Worm (Caenorhabditis elegans): ENCODE measurements around the gene ampd-1.

Gene ampd-1

DNA sequence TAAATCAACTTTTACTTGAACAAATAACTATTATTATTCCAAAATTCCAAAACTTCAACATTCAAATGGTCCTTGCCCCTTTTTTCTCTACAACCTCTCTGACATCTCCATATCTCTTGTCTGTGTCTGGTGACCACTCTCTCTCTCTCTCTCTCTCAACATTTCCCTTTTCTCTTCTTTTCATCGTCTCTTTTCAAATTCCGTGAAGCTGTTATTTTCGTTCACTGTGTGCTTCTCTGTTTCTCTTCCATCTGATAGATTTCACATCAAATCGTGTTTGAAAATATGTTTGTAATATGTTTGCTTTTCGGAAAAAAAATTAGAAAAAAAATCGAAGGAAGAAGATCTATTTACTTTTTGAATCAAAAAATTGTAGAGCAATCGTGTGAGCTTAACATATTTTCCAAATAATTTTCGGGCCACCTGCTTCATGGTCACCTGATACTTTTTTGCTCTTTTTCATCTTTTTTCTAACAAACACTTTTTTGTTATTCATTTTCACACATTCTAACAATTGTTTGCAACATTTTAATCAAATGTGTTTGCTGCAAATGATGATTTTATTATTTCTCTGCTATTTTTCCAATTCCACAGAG lies 2.0 kb upstream of the ampd-1 start:
- TF ChIP-seq W03F9.2 (tag; optimal IDR thresholded peaks at IDR 0.05), result no peak

DNA sequence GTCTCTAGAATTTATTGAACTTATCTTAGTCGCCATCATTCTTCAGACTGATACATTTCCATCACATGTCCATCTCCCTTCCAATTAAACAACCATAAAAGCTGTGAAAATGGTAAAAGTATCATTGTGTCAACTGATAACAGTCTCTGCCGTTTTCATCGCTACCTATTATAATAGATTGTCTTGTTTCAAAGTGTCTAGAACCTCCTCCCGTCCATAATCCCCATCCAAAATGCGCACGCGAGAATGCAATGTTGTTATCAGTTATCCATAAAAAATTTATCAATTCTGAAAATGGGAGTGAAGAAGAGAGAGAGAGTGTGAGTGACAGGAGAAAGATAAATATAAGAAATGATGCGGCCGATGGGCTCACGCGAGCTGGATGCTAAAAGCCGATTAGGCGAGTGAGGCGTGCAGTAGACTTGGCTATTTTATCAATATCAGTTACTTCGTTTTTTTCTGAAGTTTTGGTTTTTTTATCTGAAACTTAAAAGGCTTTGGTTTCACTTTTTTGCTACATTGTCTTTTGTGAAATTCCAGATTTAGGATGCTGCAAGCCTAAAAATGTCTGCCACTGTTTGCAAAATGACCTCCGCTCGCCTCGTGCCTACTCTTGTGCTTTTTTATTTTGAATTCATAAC lies 1.1 kb upstream of the ampd-1 start:
- TF ChIP-seq dao-5 (tag; optimal IDR thresholded peaks at IDR 0.05) (no peak), W03F9.2 (tag; optimal IDR thresholded peaks at IDR 0.05) (no peak), him-1 (tag; optimal IDR thresholded peaks at IDR 0.05) (no peak)

DNA sequence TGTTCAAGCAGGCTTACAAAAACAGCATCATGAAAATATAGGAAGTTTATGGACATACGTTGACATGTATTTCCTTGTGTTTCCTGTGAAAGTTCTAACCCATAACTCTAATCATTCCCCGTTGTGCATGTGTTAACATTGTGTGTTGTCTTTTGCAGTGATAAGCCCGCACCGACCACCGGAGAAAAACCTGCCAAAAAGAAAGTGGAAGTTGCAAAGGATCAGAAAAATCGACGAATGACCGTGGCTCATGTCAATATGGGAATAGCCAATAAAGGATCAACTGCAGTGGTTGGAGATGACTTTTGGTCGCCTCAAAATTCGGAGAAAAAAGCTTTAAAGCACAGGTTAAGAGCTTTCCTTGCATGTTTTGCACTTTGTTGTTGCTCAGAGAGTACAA lies 2.2 kb downstream of the ampd-1 start:
- no peak for TF ChIP-seq W03F9.2 (tag; optimal IDR thresholded peaks at IDR 0.05)
- TF ChIP-seq dao-5 (tag; optimal IDR thresholded peaks at IDR 0.05), result no peak
- no peak for TF ChIP-seq him-1 (tag; optimal IDR thresholded peaks at IDR 0.05)

DNA sequence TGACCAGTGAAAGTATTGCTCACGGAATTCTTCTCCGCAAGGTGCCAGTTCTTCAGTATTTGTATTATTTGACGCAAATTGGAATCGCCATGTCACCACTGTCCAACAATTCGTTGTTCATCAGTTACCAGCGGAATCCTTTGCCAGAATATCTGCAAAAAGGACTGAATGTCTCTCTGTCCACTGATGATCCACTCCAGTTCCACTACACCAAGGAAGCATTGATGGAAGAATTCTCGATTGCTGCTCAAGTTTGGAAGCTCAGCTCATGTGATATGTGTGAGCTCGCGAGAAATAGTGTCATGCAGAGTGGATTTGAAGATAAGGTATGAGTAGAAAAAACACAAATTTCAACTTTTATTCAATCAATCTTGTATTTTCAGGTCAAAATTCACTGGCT lies 6.0 kb downstream of the ampd-1 start:
- no peak for TF ChIP-seq W03F9.2 (tag; optimal IDR thresholded peaks at IDR 0.05)
- TF ChIP-seq him-1 (tag; optimal IDR thresholded peaks at IDR 0.05), result no peak
- no peak for TF ChIP-seq dao-5 (tag; optimal IDR thresholded peaks at IDR 0.05)

DNA sequence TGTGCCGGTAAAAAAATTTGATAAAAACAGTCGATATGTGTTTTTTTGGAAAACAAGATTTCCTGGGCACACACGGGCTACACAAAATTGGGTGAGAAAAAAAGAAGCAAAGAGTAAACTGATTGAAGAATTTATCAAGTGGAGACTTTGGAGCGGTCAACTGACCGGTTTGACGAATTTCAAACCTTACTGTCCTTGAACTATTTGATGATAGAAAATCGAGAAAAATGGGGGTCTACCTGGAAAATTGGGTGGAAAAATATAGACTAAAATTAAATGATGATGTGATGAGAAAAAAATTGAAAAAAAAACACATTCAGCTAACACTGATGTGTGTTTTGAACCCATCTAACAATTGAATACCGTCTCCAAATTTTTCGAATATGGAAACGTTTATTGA lies 7.7 kb downstream of the ampd-1 start, which contains the start of gene C34F11.8:
Gene C34F11.8, minus strand, starts transcription at position 135 of the 400 bp plus-strand sequence.
- TF ChIP-seq W03F9.2 (tag; optimal IDR thresholded peaks at IDR 0.05) (no peak), him-1 (tag; optimal IDR thresholded peaks at IDR 0.05) (no peak), dao-5 (tag; optimal IDR thresholded peaks at IDR 0.05) (no peak)

DNA sequence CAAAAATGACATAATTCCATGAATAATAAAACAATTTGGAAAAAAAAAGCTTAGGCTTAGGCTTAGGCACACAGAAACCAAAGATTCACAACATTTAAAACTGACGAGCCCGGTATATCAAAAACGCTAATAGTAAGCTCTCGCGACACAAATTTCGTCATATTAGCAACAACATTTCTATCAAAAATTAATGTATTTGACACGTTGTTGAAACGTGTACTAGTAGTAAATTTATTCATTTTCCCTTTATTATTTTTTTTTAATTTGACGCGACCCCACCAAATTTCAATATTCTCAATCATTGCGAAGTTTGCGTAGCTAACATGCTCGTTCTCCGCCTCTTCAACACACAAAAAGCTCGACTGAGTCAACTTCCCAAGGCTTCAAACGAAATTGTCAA lies 8.8 kb downstream of the ampd-1 start, which contains the start of gene C34F11.2:
Gene C34F11.2, plus strand, starts transcription at position 301 of the 400 bp plus-strand sequence.
- TF ChIP-seq him-1 (tag; optimal IDR thresholded peaks at IDR 0.05), result no peak

DNA sequence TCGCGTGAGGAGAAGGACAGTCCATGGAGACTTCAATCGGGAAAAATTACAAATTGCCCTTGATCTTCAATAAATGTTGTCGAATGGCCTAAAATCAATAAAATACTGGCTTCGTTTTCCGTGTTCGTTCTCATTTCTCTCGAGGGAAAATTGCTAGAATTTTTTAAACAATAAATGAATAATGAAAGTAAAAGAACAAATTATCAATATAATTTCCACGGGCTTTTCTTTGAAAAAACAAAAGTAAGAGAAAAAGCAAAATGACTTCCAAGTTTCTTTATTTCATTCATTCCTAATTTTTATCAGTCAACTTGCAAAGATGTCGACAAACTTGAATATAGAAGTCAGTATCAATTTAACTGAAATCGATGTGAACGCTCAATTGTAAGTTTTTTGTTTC lies 9.6 kb downstream of the ampd-1 start, which contains the start of gene C34F11.1:
Gene C34F11.1, plus strand, starts transcription at position 301 of the 400 bp plus-strand sequence.
- TF ChIP-seq him-1 (tag; optimal IDR thresholded peaks at IDR 0.05) (no peak), W03F9.2 (tag; optimal IDR thresholded peaks at IDR 0.05) (no peak), dao-5 (tag; optimal IDR thresholded peaks at IDR 0.05) (no peak)

DNA sequence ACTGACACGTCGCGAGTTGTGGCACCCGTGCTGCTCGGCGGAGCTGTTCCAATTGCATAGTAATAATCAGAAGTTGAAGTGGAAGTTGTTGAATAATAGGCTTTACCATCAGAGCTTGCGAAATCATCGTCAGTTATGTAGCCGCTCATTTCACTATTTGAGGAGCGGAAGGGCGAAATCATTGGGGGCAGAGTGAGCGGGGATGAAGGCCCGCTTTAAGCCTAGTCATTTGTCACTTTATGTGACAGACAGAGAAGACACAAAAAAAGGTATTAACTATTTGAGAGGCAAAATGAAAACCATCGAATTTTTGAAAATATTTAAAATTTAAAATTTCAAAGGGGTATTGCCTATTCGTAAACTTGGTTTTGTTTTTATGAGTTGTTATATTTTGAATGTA lies 15.2 kb downstream of the ampd-1 start:
- no peak for TF ChIP-seq dao-5 (tag; optimal IDR thresholded peaks at IDR 0.05)
- no peak for TF ChIP-seq W03F9.2 (tag; optimal IDR thresholded peaks at IDR 0.05)
- no peak for TF ChIP-seq him-1 (tag; optimal IDR thresholded peaks at IDR 0.05)

DNA sequence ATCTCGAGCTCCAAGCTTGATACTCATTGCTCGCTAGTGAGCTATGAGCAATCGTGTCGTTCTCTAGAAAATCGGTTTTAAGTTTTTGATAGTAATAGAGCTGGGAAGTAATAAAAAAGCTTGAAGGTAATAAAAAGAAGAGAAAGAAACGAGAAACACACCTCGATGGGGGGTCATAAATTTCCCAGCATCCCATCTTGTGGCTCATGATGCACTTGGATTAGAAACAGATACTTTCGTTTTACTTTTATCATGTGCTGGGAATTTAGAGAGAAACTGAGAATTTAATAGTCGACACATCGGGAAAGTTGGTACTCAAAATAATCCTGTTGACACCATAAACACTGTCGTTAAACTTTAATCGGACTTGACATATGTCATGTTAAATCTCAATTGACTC lies 17.5 kb downstream of the ampd-1 start:
- TF ChIP-seq W03F9.2 (tag; optimal IDR thresholded peaks at IDR 0.05) (no peak), dao-5 (tag; optimal IDR thresholded peaks at IDR 0.05) (no peak), him-1 (tag; optimal IDR thresholded peaks at IDR 0.05) (no peak)

DNA sequence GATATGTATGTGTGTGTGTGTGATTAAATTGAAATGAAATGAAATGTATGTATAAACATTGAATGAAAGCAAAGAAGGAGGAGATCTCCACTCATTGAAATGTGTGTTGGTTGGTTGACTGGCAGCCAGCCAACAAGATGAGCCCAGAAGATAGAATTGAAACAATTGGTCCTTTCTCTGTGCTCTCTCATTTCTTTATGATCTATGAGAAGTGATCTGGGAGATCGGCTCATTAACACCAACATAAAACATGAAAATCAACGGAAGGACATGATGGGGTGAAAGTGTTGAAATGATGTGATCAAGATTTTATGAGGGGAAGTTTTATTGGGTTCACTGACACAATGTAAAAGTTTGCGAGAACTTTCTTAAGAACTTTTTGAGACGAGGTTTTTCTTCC lies 19.7 kb downstream of the ampd-1 start:
- TF ChIP-seq dao-5 (tag; optimal IDR thresholded peaks at IDR 0.05), result no peak
- TF ChIP-seq W03F9.2 (tag; optimal IDR thresholded peaks at IDR 0.05), result no peak
- TF ChIP-seq him-1 (tag; optimal IDR thresholded peaks at IDR 0.05), result no peak

DNA sequence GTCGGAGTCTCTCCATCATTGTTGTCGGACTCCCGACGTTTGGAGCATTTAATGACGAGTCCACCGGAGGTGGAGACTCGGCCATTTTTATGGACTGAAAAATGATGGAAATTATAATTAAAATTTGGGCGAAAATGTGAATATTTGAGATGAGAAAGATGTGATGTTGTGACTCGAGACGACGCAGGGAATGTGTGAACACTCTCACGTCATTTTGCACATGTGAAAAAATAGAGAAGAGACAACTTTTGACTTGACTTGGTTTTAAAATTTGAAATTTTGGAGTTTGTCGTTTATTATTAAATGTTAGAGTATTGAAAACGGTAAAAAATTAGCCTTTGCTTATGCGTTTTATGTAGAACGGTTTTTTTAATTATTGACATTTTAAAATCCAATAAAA lies 22.2 kb downstream of the ampd-1 start, which contains the start of gene dsh-1:
Gene dsh-1, minus strand, starts transcription at position 101 of the 400 bp plus-strand sequence.
- TF ChIP-seq W03F9.2 (tag; optimal IDR thresholded peaks at IDR 0.05) (no peak), him-1 (tag; optimal IDR thresholded peaks at IDR 0.05) (no peak), dao-5 (tag; optimal IDR thresholded peaks at IDR 0.05) (no peak)

DNA sequence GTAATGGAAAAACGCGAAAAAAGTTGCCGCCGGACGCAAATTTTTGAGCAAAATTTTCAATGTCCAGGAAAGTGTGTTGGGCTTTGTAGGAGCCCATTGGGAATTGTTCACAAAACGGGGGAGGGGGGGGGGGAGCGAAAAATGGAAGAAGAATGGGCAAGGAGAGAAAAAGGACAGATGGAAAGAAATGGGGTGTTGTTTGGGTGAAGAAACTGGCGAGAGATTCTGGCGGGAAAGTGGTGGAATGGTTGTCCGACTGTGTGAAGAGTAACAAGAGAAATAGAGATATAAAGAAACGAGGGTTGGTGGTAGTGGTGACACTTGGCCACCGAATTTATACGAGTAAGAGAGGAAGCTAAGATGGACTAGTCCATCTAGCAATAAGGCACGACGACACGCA lies 23.2 kb downstream of the ampd-1 start:
- TF ChIP-seq W03F9.2 (tag; optimal IDR thresholded peaks at IDR 0.05) (no peak), him-1 (tag; optimal IDR thresholded peaks at IDR 0.05) (no peak), dao-5 (tag; optimal IDR thresholded peaks at IDR 0.05) (no peak)

DNA sequence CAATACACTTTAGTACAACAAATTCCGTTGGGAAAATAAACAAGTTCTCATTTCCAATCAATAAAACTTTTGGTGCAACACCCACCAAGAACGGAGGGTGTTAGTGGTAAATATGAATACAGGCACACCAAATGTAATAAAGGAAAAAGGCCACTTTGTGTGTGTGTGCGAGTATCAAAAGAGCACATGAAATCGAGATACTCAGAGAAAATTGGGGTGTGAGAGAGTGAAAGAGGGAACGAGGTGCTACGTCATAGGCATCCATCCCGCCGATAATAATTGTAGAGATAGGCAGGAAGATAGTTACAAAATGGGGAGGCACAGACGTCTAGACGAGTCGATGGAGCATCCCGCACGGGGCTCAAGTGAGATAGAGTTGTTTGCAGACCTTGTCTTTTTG lies 24.6 kb downstream of the ampd-1 start:
- TF ChIP-seq dao-5 (tag; optimal IDR thresholded peaks at IDR 0.05), result no peak

DNA sequence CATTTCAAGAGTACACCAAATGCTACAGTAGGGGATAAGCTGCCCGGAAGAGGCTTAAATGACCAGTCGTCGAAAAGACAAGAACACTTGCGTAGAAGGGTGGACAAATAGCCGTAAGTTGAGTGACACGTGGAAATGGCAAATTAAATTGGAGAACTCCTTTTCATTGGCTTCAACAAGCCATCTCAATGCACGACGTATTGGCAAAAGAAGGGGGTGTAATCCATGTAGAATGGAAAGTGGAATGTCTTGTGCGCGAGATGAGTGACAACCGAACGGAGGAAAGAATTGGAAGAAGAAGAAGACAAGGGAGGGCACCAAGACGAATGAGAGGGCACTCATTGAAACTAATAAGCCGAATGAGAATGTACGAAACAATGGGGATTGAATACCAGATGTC lies 25.5 kb downstream of the ampd-1 start:
- no peak for TF ChIP-seq dao-5 (tag; optimal IDR thresholded peaks at IDR 0.05)
- no peak for TF ChIP-seq W03F9.2 (tag; optimal IDR thresholded peaks at IDR 0.05)
- TF ChIP-seq him-1 (tag; optimal IDR thresholded peaks at IDR 0.05), result no peak

DNA sequence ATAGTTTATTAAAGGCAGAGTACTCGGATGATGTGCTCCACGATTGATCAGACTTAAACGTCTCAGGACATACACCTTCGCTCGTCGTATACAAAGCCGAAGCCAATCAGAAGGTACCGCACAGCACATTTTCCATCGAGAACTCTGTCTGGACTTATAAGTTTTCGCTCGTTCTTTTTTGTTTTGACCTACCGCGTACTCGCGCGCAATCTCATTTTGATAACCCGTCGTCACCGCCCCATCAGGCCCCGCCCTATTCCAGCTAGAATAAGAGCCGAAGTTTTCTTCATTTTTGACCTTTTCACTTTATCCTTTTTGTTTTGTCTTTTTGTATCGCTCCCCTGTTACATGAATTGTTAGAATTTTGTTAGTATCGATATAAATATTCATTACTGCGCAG lies 26.5 kb downstream of the ampd-1 start, which contains the start of gene EGAP2.2:
Gene EGAP2.2, plus strand, starts transcription at position 301 of the 400 bp plus-strand sequence.
- TF ChIP-seq him-1 (tag; optimal IDR thresholded peaks at IDR 0.05) (no peak), dao-5 (tag; optimal IDR thresholded peaks at IDR 0.05) (no peak), W03F9.2 (tag; optimal IDR thresholded peaks at IDR 0.05) (no peak)
